Worm (Caenorhabditis elegans) whole organism, young adult: ENCODE results near the gene enri-2.

ENCODE experiments used
- B0019.2 ChIP-seq: fragments of 200-800 bp; sonication (Bioruptor generic); conservative IDR thresholded peaks from 2 replicates; pipeline ENCODE4 v1.3.6; 2022; ENCODE audit warnings: missing genetic modification reagents, missing genetic modification characterization, missing compliant biosample characterization
- C06A6.2 ChIP-seq: fragments of 200-800 bp; sonication (Bioruptor generic); conservative IDR thresholded peaks from 2 replicates; pipeline ENCODE4 v1.3.6; 2022; ENCODE audit warnings: missing genetic modification characterization, missing compliant biosample characterization
- C17E4.6 ChIP-seq: fragments of 200-800 bp; sonication (Bioruptor generic); IDR thresholded peaks from 2 replicates; pipeline ENCODE4 v1.3.6; 2022; ENCODE audit warnings: missing genetic modification reagents, missing genetic modification characterization, missing compliant biosample characterization
- F23B12.7 ChIP-seq: sonication (generic microtip); optimal IDR thresholded peaks from 2 replicates; lab custom pipeline; 2017; ENCODE audit warnings: missing genetic modification characterization, mild to moderate bottlenecking, missing compliant biosample characterization, antibody characterized with exemption, moderate library complexity; ENCODE audit not compliant: insufficient read depth
- F57A8.1 ChIP-seq: fragments of 200-800 bp; sonication (Bioruptor generic); optimal IDR thresholded peaks from 2 replicates; lab custom pipeline; 2018; ENCODE audit warnings: mild to moderate bottlenecking, missing genetic modification characterization, moderate library complexity, missing compliant biosample characterization
- K11D2.4 ChIP-seq: fragments of 200-800 bp; sonication (Bioruptor generic); IDR thresholded peaks from 2 replicates; pipeline ENCODE4 v1.3.6; 2022; ENCODE audit warnings: missing genetic modification reagents, missing genetic modification characterization, missing compliant biosample characterization
- K12H6.12 ChIP-seq: fragments of 200-800 bp; sonication (Bioruptor generic); optimal IDR thresholded peaks from 2 replicates; lab custom pipeline; 2018; ENCODE audit warnings: mild to moderate bottlenecking, missing genetic modification characterization, missing compliant biosample characterization
- Y53F4B.3 ChIP-seq: fragments of 200-800 bp; sonication (Bioruptor generic); IDR thresholded peaks from 2 replicates; pipeline ENCODE4 v1.3.6; 2022; ENCODE audit warnings: missing genetic modification reagents, missing genetic modification characterization, missing compliant biosample characterization
- Y53G8AR.9 ChIP-seq: fragments of 200-800 bp; sonication (Bioruptor generic); conservative IDR thresholded peaks from 2 replicates; pipeline ENCODE4 v1.3.6; 2022; ENCODE audit warnings: missing genetic modification reagents, missing genetic modification characterization, missing compliant biosample characterization
- Y67H2A.10 ChIP-seq: fragments of 200-800 bp; sonication (Bioruptor generic); conservative IDR thresholded peaks from 2 replicates; pipeline ENCODE4 v1.3.6; 2022; ENCODE audit warnings: missing genetic modification reagents, missing genetic modification characterization, missing compliant biosample characterization
- Y79H2A.3 ChIP-seq: fragments of 200-800 bp; sonication (Bioruptor generic); conservative IDR thresholded peaks from 2 replicates; pipeline ENCODE4 v1.3.6; 2022; ENCODE audit warnings: missing genetic modification reagents, missing genetic modification characterization, missing compliant biosample characterization
- aptf-2 ChIP-seq: fragments of 200-800 bp; sonication (Bioruptor generic); conservative IDR thresholded peaks from 2 replicates; pipeline ENCODE4 v1.3.6; 2022; ENCODE audit warnings: missing genetic modification reagents, missing genetic modification characterization, missing compliant biosample characterization
- atf-7 ChIP-seq: sonication (generic microtip); optimal IDR thresholded peaks from 2 replicates; lab custom pipeline; 2017; ENCODE audit warnings: mild to moderate bottlenecking, missing genetic modification characterization, missing compliant biosample characterization
- cebp-1 ChIP-seq, 2 experiments: fragments of 200-800 bp in 1 of 2; sonication (Bioruptor generic) in 1 of 2; sonication (generic microtip) in 1 of 2; IDR thresholded peaks in 1 of 2; optimal IDR thresholded peaks in 1 of 2; 2 replicates each; pipeline versions ENCODE4 v1.3.6 to Lab custom; 2017 to 2022; ENCODE audit warnings: missing compliant biosample characterization in 2 of 2, missing genetic modification characterization in 2 of 2, mild to moderate bottlenecking in 1 of 2, missing genetic modification reagents in 1 of 2, moderate library complexity in 1 of 2
- ceh-58 ChIP-seq: fragments of 200-800 bp; sonication (Bioruptor generic); IDR thresholded peaks from 2 replicates; pipeline ENCODE4 v1.3.6; 2022; ENCODE audit warnings: missing genetic modification characterization, missing compliant biosample characterization
- chd-7 ChIP-seq: sonication (generic microtip); optimal IDR thresholded peaks from 2 replicates; lab custom pipeline; 2016; ENCODE audit warnings: mild to moderate bottlenecking, missing genetic modification characterization, moderate library complexity, missing compliant biosample characterization
- dpl-1 ChIP-seq: fragments of 150-350 bp; optimal IDR thresholded peaks from 2 replicates; lab custom pipeline; 2014; ENCODE audit warnings: missing biosample characterization, missing genetic modification reagents, missing genetic modification characterization
- efl-1 ChIP-seq: fragments of 150-350 bp; optimal IDR thresholded peaks from 2 replicates; lab custom pipeline; 2014; ENCODE audit warnings: missing biosample characterization, missing genetic modification reagents, missing genetic modification characterization
- egl-18 ChIP-seq: fragments of 200-800 bp; sonication (Bioruptor generic); IDR thresholded peaks from 2 replicates; pipeline ENCODE4 v1.3.6; 2022; ENCODE audit warnings: missing genetic modification reagents, missing genetic modification characterization, missing compliant biosample characterization
- egl-44 ChIP-seq: fragments of 200-800 bp; sonication (Bioruptor generic); IDR thresholded peaks from 2 replicates; pipeline ENCODE4 v1.3.6; 2022; ENCODE audit warnings: missing genetic modification reagents, missing genetic modification characterization, missing compliant biosample characterization
- egrh-3 ChIP-seq: fragments of 200-800 bp; sonication (Bioruptor generic); IDR thresholded peaks from 2 replicates; pipeline ENCODE4 v1.3.6; 2022; ENCODE audit warnings: missing genetic modification reagents, missing genetic modification characterization, missing compliant biosample characterization
- fkh-3 ChIP-seq: sonication (generic microtip); optimal IDR thresholded peaks from 2 replicates; lab custom pipeline; 2016; ENCODE audit warnings: mild to moderate bottlenecking, missing genetic modification characterization, missing compliant biosample characterization
- hlh-12 ChIP-seq: sonication (generic microtip); optimal IDR thresholded peaks from 2 replicates; lab custom pipeline; 2016; ENCODE audit warnings: missing genetic modification characterization, missing compliant biosample characterization
- hlh-26 ChIP-seq: fragments of 200-800 bp; sonication (Bioruptor generic); conservative IDR thresholded peaks from 2 replicates; pipeline ENCODE4 v1.3.6; 2022; ENCODE audit warnings: missing genetic modification reagents, missing genetic modification characterization, missing compliant biosample characterization
- lag-1 ChIP-seq: fragments of 200-800 bp; sonication (Bioruptor generic); IDR thresholded peaks from 2 replicates; pipeline ENCODE4 v1.3.6; 2022; ENCODE audit warnings: missing genetic modification reagents, missing genetic modification characterization, missing compliant biosample characterization
- let-526 ChIP-seq: fragments of 200-800 bp; sonication (Bioruptor generic); IDR thresholded peaks from 2 replicates; pipeline ENCODE4 v1.3.6; 2022; ENCODE audit warnings: missing genetic modification reagents, missing genetic modification characterization, missing compliant biosample characterization
- lin-26 ChIP-seq: fragments of 200-800 bp; sonication (Bioruptor generic); IDR thresholded peaks from 2 replicates; pipeline ENCODE4 v1.3.6; 2022; ENCODE audit warnings: missing genetic modification reagents, missing genetic modification characterization, missing compliant biosample characterization
- lin-35 ChIP-seq, 3 experiments: fragments of 150-350 bp in 2 of 3; sonication (generic microtip) in 1 of 3; optimal IDR thresholded peaks; 2 replicates each; lab custom pipeline; 2014 to 2018; ENCODE audit warnings: missing biosample characterization in 3 of 3, missing genetic modification characterization in 3 of 3, missing genetic modification reagents in 3 of 3
- lin-40 ChIP-seq: sonication (generic microtip); optimal IDR thresholded peaks from 2 replicates; lab custom pipeline; 2016; ENCODE audit warnings: missing genetic modification characterization, mild to moderate bottlenecking, missing compliant biosample characterization, missing genotype, missing genetic modification reagents
- lin-54 ChIP-seq: fragments of 200-800 bp; sonication (Bioruptor generic); optimal IDR thresholded peaks from 2 replicates; lab custom pipeline; 2018; ENCODE audit warnings: mild to moderate bottlenecking, missing genetic modification characterization, missing compliant biosample characterization
- nfya-1 ChIP-seq: sonication (generic microtip); optimal IDR thresholded peaks from 2 replicates; lab custom pipeline; 2017; ENCODE audit warnings: antibody characterized with exemption, missing compliant biosample characterization, missing genetic modification characterization, borderline replicate concordance; ENCODE audit not compliant: insufficient read depth
- nhr-80 ChIP-seq: sonication (generic microtip); optimal IDR thresholded peaks from 2 replicates; lab custom pipeline; 2016; ENCODE audit warnings: missing genetic modification characterization, missing compliant biosample characterization
- pha-4 ChIP-seq: fragments of 150-350 bp; sonication (generic microtip); optimal IDR thresholded peaks from 2 replicates; lab custom pipeline; 2014; ENCODE audit warnings: missing biosample characterization, missing genetic modification reagents, missing genetic modification characterization
- rcor-1 ChIP-seq: fragments of 200-800 bp; sonication (Bioruptor generic); IDR thresholded peaks from 2 replicates; pipeline ENCODE4 v1.3.6; 2022; ENCODE audit warnings: missing genetic modification reagents, missing genetic modification characterization, missing compliant biosample characterization
- repo-1 ChIP-seq: sonication (generic microtip); optimal IDR thresholded peaks from 2 replicates; lab custom pipeline; 2017; ENCODE audit warnings: mild to moderate bottlenecking, missing genetic modification characterization, missing compliant biosample characterization
- rpc-1 ChIP-seq, 2 experiments: fragments of 150-350 bp in 1 of 2; sonication (generic microtip) in 1 of 2; optimal IDR thresholded peaks; 2 replicates each; lab custom pipeline; 2014 to 2018; ENCODE audit warnings: missing biosample characterization in 1 of 2, missing genetic modification characterization in 1 of 2, missing genetic modification reagents in 1 of 2, missing genotype in 1 of 2
- snpc-1.1 ChIP-seq: sonication (generic microtip); optimal IDR thresholded peaks from 2 replicates; lab custom pipeline; 2017; ENCODE audit warnings: missing genetic modification characterization, mild to moderate bottlenecking, missing compliant biosample characterization, antibody characterized with exemption, moderate library complexity, missing genotype, missing genetic modification reagents; ENCODE audit not compliant: insufficient read depth
- snpc-3.4 ChIP-seq: sonication (generic microtip); optimal IDR thresholded peaks from 2 replicates; lab custom pipeline; 2017; ENCODE audit warnings: missing genetic modification characterization, mild to moderate bottlenecking, missing compliant biosample characterization, antibody characterized with exemption, moderate library complexity, missing genotype, missing genetic modification reagents
- somi-1 ChIP-seq: fragments of 200-800 bp; sonication (Bioruptor generic); optimal IDR thresholded peaks from 2 replicates; lab custom pipeline; 2018; ENCODE audit warnings: mild to moderate bottlenecking, missing genetic modification characterization, missing compliant biosample characterization
- tbx-9 ChIP-seq: sonication (generic microtip); optimal IDR thresholded peaks from 2 replicates; lab custom pipeline; 2016; ENCODE audit warnings: borderline replicate concordance, missing genetic modification characterization, inconsistent platforms, missing compliant biosample characterization
- zfh-2 ChIP-seq: fragments of 200-800 bp; sonication (Bioruptor generic); conservative IDR thresholded peaks from 2 replicates; pipeline ENCODE4 v1.3.6; 2022; ENCODE audit warnings: missing genetic modification reagents, missing genetic modification characterization, missing compliant biosample characterization
- ztf-25 ChIP-seq: fragments of 200-800 bp; sonication (Bioruptor generic); IDR thresholded peaks from 2 replicates; pipeline ENCODE4 v1.3.6; 2022; ENCODE audit warnings: missing genetic modification reagents, missing genetic modification characterization, missing compliant biosample characterization
- ztf-26 ChIP-seq: sonication (generic microtip); optimal IDR thresholded peaks from 2 replicates; lab custom pipeline; 2017; ENCODE audit warnings: missing genetic modification characterization, missing compliant biosample characterization
- ztf-28 ChIP-seq: fragments of 200-800 bp; sonication (Bioruptor generic); IDR thresholded peaks from 2 replicates; pipeline ENCODE4 v1.3.6; 2022; ENCODE audit warnings: missing genetic modification reagents, missing genetic modification characterization, missing compliant biosample characterization

enri-2 gene

DNA sequence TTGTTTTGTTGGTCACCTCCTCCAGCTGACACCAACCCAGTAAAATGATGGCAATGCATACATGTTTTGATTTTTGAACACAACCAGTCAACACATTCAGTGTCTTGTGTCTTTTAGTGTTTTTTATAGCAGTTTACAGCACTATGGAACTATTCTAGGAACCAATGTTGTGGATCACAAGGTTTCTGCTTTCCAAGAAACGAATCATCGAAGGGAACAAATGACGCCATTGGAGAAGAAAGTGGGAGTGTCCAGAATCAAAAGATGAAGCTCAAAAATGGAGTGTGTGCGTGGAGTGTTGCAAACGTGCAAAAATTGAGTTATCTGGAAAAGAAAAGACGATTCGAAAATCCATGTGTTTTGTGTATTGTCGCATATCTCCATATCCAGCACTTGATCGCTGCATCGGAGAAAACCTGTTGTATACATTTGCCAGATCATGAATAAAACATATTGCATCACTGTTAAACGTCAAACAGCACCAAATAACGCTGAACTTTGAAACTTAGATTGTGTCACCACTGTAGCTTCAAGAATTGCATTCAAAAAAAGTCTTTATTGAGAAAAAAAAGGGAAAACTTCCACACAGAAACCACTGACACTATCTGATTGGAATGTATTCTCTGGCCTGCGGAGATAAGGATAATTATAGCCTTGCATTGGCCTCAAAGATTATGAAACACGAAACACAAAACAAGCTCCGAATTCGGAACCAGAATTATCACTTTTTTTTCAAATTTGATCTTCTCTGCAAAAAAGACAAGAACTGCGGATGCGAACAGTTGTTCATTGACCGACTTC lies 16.8 kb downstream of the enri-2 start (continued):
- TF ChIP-seq somi-1 (GFP tag; lab: Kevin White, UChicago), result peak; percentile 25
- TF ChIP-seq B0019.2 (GFP tag; lab: Robert Waterston, UW), result no peak
- no peak for TF ChIP-seq ceh-58
- TF ChIP-seq Y67H2A.10 (GFP tag; lab: Robert Waterston, UW), result no peak
- no peak for TF ChIP-seq pha-4 (tag; lab: Kevin White, UChicago)
- TF ChIP-seq efl-1 (GFP tag; lab: Kevin White, UChicago), result no peak
- no peak for TF ChIP-seq hlh-26 (GFP tag; lab: Robert Waterston, UW)
- no peak for TF ChIP-seq ztf-26 (tag; lab: Kevin White, UChicago)
- TF ChIP-seq aptf-2 (GFP tag; lab: Robert Waterston, UW), result no peak
- 0 out of 2 replicates have a peak, but pooled peaks have one; percentile 9 for TF ChIP-seq cebp-1 (GFP tag; IDR thresholded peaks at IDR 0.05; lab: Robert Waterston, UW)
- no peak for TF ChIP-seq cebp-1 (tag; optimal IDR thresholded peaks at IDR 0.05; lab: Kevin White, UChicago)
- TF ChIP-seq Y53F4B.3 (GFP tag; lab: Robert Waterston, UW), result no peak
- peak; percentile 58 for TF ChIP-seq lin-40
- TF ChIP-seq repo-1, result no peak
- peak; percentile 21 for TF ChIP-seq K12H6.12
- no peak for TF ChIP-seq Y53G8AR.9 (GFP tag; lab: Robert Waterston, UW)
- TF ChIP-seq Y79H2A.3 (GFP tag; lab: Robert Waterston, UW), result no peak
- no peak for TF ChIP-seq fkh-3 (tag; lab: Kevin White, UChicago)
- no peak for TF ChIP-seq lin-26 (GFP tag; lab: Robert Waterston, UW)
- no peak for TF ChIP-seq C17E4.6 (GFP tag; lab: Robert Waterston, UW)
- TF ChIP-seq rcor-1, result no peak
- TF ChIP-seq K11D2.4, result 0 out of 2 replicates have a peak, but pooled peaks have one; percentile 36
- no peak for TF ChIP-seq zfh-2
- TF ChIP-seq ztf-25 (GFP tag; lab: Robert Waterston, UW), result no peak
- no peak for TF ChIP-seq lin-54 (GFP tag; lab: Kevin White, UChicago)
- TF ChIP-seq egrh-3 (GFP tag; lab: Robert Waterston, UW), result no peak
- TF ChIP-seq egl-18 (GFP tag; lab: Robert Waterston, UW), result 0 out of 2 replicates have a peak, but pooled peaks have one; percentile 10
- no peak for TF ChIP-seq ztf-28 (GFP tag; lab: Robert Waterston, UW)
- no peak for TF ChIP-seq let-526 (GFP tag; lab: Robert Waterston, UW)
- TF ChIP-seq egl-44 (GFP tag; lab: Robert Waterston, UW), result no peak
- TF ChIP-seq nfya-1 (tag; lab: Kevin White, UChicago), result no peak
- no peak for TF ChIP-seq F23B12.7 (tag; lab: Kevin White, UChicago)
- peak; percentile 90 for TF ChIP-seq atf-7 (tag; lab: Kevin White, UChicago)
- TF ChIP-seq lag-1 (GFP tag; lab: Robert Waterston, UW), result no peak
- TF ChIP-seq nhr-80 (tag; lab: Kevin White, UChicago), result peak; percentile 33
- TF ChIP-seq hlh-12 (tag; lab: Kevin White, UChicago), result no peak
- TF ChIP-seq lin-35 (GFP tag; optimal IDR thresholded peaks at IDR 0.05; lab: Kevin White, UChicago), result peak in 1 of 3 experiments; percentile 63
- peak; percentile 58 for TF ChIP-seq chd-7 (tag; lab: Kevin White, UChicago)
- TF ChIP-seq tbx-9, result no peak
- no peak for TF ChIP-seq snpc-3.4 (tag; lab: Kevin White, UChicago)
- TF ChIP-seq C06A6.2 (GFP tag; lab: Robert Waterston, UW), result no peak
- TF ChIP-seq F57A8.1 (GFP tag; lab: Kevin White, UChicago), result no peak
- TF ChIP-seq snpc-1.1, result no peak
- TF ChIP-seq rpc-1 (optimal IDR thresholded peaks at IDR 0.05; lab: Kevin White, UChicago), result no peak
- TF ChIP-seq rpc-1 (tag; optimal IDR thresholded peaks at IDR 0.05; lab: Kevin White, UChicago), result no peak
- TF ChIP-seq dpl-1 (GFP tag; lab: Kevin White, UChicago), result no peak
